Fruit fly (Drosophila melanogaster) whole organism: ENCODE data around the gene CG14907.

ENCODE experiments used
- pan ChIP-seq: fragments of >200 bp; optimal IDR thresholded peaks from 2 replicates; lab custom pipeline; 2017
- psq ChIP-seq: fragments of >200 bp; optimal IDR thresholded peaks from 2 replicates; lab custom pipeline; 2017

DNA sequence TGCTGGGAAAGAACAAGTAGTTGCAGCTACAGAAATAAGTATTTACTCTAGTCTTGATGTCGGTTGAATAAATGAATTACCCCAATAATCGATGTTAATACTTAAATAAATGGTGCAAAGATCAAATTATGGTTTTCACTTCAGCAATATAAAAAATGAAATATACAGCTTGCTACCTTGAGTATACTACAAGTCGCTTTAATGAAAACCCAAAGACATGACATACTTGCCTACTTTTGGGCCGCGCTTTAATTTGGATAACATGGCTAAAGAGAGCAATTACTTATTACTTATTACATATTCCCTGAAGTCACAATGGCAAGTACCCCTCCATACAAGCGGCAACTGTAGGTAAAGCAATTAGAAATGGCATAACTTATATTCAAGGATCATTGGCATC is 40.9 kb downstream of the CG14907 start:
- TF ChIP-seq pan (lab: Kevin White, UChicago) = no peak
- no peak for TF ChIP-seq psq (lab: Kevin White, UChicago)
